Fruit fly (Drosophila melanogaster) whole organism, embryonic: ENCODE measurements around the gene CG10365.
A peak's percentile ranks its signal among the peaks of the same experiment; 100 is the strongest.

Experiments used
- Awh ChIP-seq: fragments of 200-800 bp; sonication (Bioruptor generic); IDR thresholded peaks from 2 replicates; pipeline ENCODE4, ENCODE4 v1.3.6; 2022; ENCODE audit warnings: missing biosample characterization, missing genetic modification characterization
- CG10274 ChIP-seq: fragments of 200-800 bp; sonication (Bioruptor generic); optimal IDR thresholded peaks from 3 replicates; lab custom pipeline; 2017; ENCODE audit warnings: missing biosample characterization, mild to moderate bottlenecking, missing genetic modification characterization
- CG10565 ChIP-seq: fragments of 200-800 bp; sonication (Bioruptor generic); optimal IDR thresholded peaks from 3 replicates; lab custom pipeline; 2016; ENCODE audit warnings: missing biosample characterization, mild to moderate bottlenecking, missing genetic modification characterization
- CG11398 ChIP-seq: fragments of 200-800 bp; sonication (Bioruptor generic); optimal IDR thresholded peaks from 2 replicates; lab custom pipeline; 2016; ENCODE audit warnings: missing biosample characterization, missing genetic modification characterization
- CG12219 ChIP-seq: fragments of 200-800 bp; sonication (Bioruptor generic); optimal IDR thresholded peaks from 3 replicates; lab custom pipeline; 2018; ENCODE audit warnings: missing biosample characterization, mild to moderate bottlenecking, missing genetic modification characterization
- CG13287 ChIP-seq: fragments of 200-800 bp; sonication (Bioruptor generic); IDR thresholded peaks from 2 replicates; pipeline ENCODE4 v1.3.6; 2022; ENCODE audit warnings: missing biosample characterization, missing genetic modification characterization; ENCODE audit not compliant: partially characterized antibody
- CG15269 ChIP-seq: fragments of 200-800 bp; sonication (Bioruptor generic); optimal IDR thresholded peaks from 2 replicates; lab custom pipeline; 2018; ENCODE audit warnings: missing biosample characterization, mild to moderate bottlenecking, missing genetic modification characterization, moderate library complexity
- CG15514 ChIP-seq: fragments of 200-800 bp; sonication (Bioruptor generic); optimal IDR thresholded peaks from 3 replicates; lab custom pipeline; 2017; ENCODE audit warnings: missing biosample characterization, missing genetic modification characterization, mild to moderate bottlenecking, moderate library complexity, missing genetic modification reagents
- CG1602 ChIP-seq: fragments of 200-800 bp; sonication (Bioruptor generic); optimal IDR thresholded peaks from 3 replicates; lab custom pipeline; 2016; ENCODE audit warnings: missing biosample characterization, missing genetic modification characterization
- CG17829 ChIP-seq: fragments of 200-800 bp; optimal IDR thresholded peaks from 2 replicates; lab custom pipeline; 2019; ENCODE audit warnings: missing biosample characterization, mild to moderate bottlenecking, missing genetic modification characterization, moderate library complexity
- CG2712 ChIP-seq: fragments of 200-800 bp; optimal IDR thresholded peaks from 3 replicates; lab custom pipeline; 2019; ENCODE audit warnings: missing biosample characterization, mild to moderate bottlenecking, missing genetic modification characterization, moderate library complexity
- CG34224 ChIP-seq: fragments of 200-800 bp; sonication (Bioruptor generic); IDR thresholded peaks from 3 replicates; pipeline ENCODE4 v1.3.6; 2022; ENCODE audit warnings: missing biosample characterization, missing genetic modification characterization; ENCODE audit not compliant: partially characterized antibody
- CG4854 ChIP-seq: fragments of 200-800 bp; sonication (Bioruptor generic); optimal IDR thresholded peaks from 2 replicates; lab custom pipeline; 2016; ENCODE audit warnings: missing biosample characterization, missing genetic modification characterization, inconsistent platforms
- CG5953 ChIP-seq: fragments of 200-800 bp; sonication (Bioruptor generic); IDR thresholded peaks from 2 replicates; pipeline ENCODE4 v1.3.6; 2022; ENCODE audit warnings: missing biosample characterization, missing genetic modification characterization
- CG9437 ChIP-seq: fragments of 200-800 bp; sonication (Bioruptor generic); optimal IDR thresholded peaks from 2 replicates; lab custom pipeline; 2018; ENCODE audit warnings: missing biosample characterization, mild to moderate bottlenecking, missing genetic modification characterization
- Dfd ChIP-seq, 2 experiments: fragments of >200 bp; optimal IDR thresholded peaks; 2 replicates each; lab custom pipeline; 2017; ENCODE audit warnings: missing biosample characterization in 2 of 2, missing genetic modification characterization in 2 of 2
- Dp ChIP-seq: fragments of 200-800 bp; sonication (Bioruptor generic); optimal IDR thresholded peaks from 2 replicates; lab custom pipeline; 2018; ENCODE audit warnings: missing biosample characterization, mild to moderate bottlenecking, missing genetic modification characterization, moderate library complexity
- E2f2 ChIP-seq: fragments of 200-800 bp; sonication (Bioruptor generic); IDR thresholded peaks from 2 replicates; pipeline ENCODE4 v1.3.6; 2022; ENCODE audit warnings: missing biosample characterization, missing genetic modification characterization
- HLH4C ChIP-seq: fragments of 200-800 bp; sonication (Bioruptor generic); IDR thresholded peaks from 3 replicates; pipeline ENCODE4 v1.3.6; 2022; ENCODE audit warnings: missing biosample characterization, missing genetic modification characterization; ENCODE audit not compliant: partially characterized antibody
- Hmx ChIP-seq: fragments of 200-800 bp; sonication (Bioruptor generic); optimal IDR thresholded peaks from 2 replicates; lab custom pipeline; 2016; ENCODE audit warnings: missing biosample characterization, missing genetic modification characterization
- Hr51 ChIP-seq, 2 experiments: fragments of 200-800 bp; sonication (Bioruptor generic); optimal IDR thresholded peaks; 2 replicates in 1 of 2; 3 replicates in 1 of 2; lab custom pipeline; 2016 to 2018; ENCODE audit warnings: missing biosample characterization in 2 of 2, missing genetic modification characterization in 2 of 2, mild to moderate bottlenecking in 1 of 2, moderate library complexity in 1 of 2
- Hsf ChIP-seq: fragments of 200-800 bp; sonication (Bioruptor generic); optimal IDR thresholded peaks from 3 replicates; lab custom pipeline; 2016; ENCODE audit warnings: missing biosample characterization, missing genetic modification characterization
- MBD-R2 ChIP-seq: fragments of 200-800 bp; sonication (Bioruptor generic); IDR thresholded peaks from 2 replicates; pipeline ENCODE4 v1.3.6; 2022; ENCODE audit warnings: missing biosample characterization, missing genetic modification characterization
- MESR4 ChIP-seq: fragments of 200-800 bp; sonication (Bioruptor generic); optimal IDR thresholded peaks from 2 replicates; lab custom pipeline; 2018; ENCODE audit warnings: missing biosample characterization, mild to moderate bottlenecking, missing genetic modification characterization, moderate library complexity
- Med ChIP-seq: fragments of 200-800 bp; sonication (Bioruptor generic); peaks from one replicate; lab custom pipeline; 2016; ENCODE audit warnings: missing biosample characterization, missing genetic modification characterization, mild to moderate bottlenecking, inconsistent platforms, moderate library complexity
- NC2β ChIP-seq: fragments of 200-800 bp; sonication (Bioruptor generic); optimal IDR thresholded peaks from 2 replicates; lab custom pipeline; 2016; ENCODE audit warnings: missing biosample characterization, missing genetic modification characterization
- Nf-YB ChIP-seq: fragments of 200-800 bp; sonication (Bioruptor generic); optimal IDR thresholded peaks from 3 replicates; lab custom pipeline; 2019; ENCODE audit warnings: missing biosample characterization, mild to moderate bottlenecking, missing genetic modification characterization, moderate library complexity
- Nf-YC ChIP-seq: fragments of 200-800 bp; optimal IDR thresholded peaks from 3 replicates; lab custom pipeline; 2019; ENCODE audit warnings: missing biosample characterization, mild to moderate bottlenecking, missing genetic modification characterization, moderate library complexity
- PHDP ChIP-seq: fragments of 200-800 bp; sonication (Bioruptor generic); optimal IDR thresholded peaks from 3 replicates; lab custom pipeline; 2018; ENCODE audit warnings: missing biosample characterization, mild to moderate bottlenecking, missing genetic modification characterization, moderate library complexity
- Trl ChIP-seq, 3 experiments: fragments of >200 bp in 2 of 3; fragments of 200-800 bp in 1 of 3; sonication (Bioruptor generic) in 1 of 3; optimal IDR thresholded peaks; 2 replicates in 1 of 3; 3 replicates in 2 of 3; lab custom pipeline; 2016 to 2017; ENCODE audit warnings: missing biosample characterization in 1 of 3, missing genetic modification characterization in 1 of 3
- al ChIP-seq: fragments of 200-800 bp; sonication (Bioruptor generic); IDR thresholded peaks from 2 replicates; pipeline ENCODE4 v1.3.6; 2022; ENCODE audit warnings: missing biosample characterization, missing genetic modification characterization
- chm ChIP-seq: fragments of 200-800 bp; sonication (Bioruptor generic); IDR thresholded peaks from 2 replicates; pipeline ENCODE4 v1.3.6; 2022; ENCODE audit warnings: missing biosample characterization, missing genetic modification characterization
- ci ChIP-seq: fragments of 200-800 bp; sonication (Bioruptor generic); IDR thresholded peaks from 3 replicates; pipeline ENCODE4 v1.3.6; 2022; ENCODE audit warnings: missing biosample characterization, missing genetic modification characterization
- dm ChIP-seq: fragments of 200-800 bp; sonication (Bioruptor generic); optimal IDR thresholded peaks from 3 replicates; lab custom pipeline; 2016; ENCODE audit warnings: missing biosample characterization, missing genetic modification characterization
- dysf ChIP-seq: fragments of 200-800 bp; sonication (Bioruptor generic); IDR thresholded peaks from 3 replicates; pipeline ENCODE4 v1.3.6; 2022; ENCODE audit warnings: missing biosample characterization, missing genetic modification characterization
- exex ChIP-seq: fragments of 200-800 bp; sonication (Bioruptor generic); optimal IDR thresholded peaks from 4 replicates; lab custom pipeline; 2018; ENCODE audit warnings: missing biosample characterization, mild to moderate bottlenecking, missing genetic modification characterization, moderate library complexity
- gcm ChIP-seq: fragments of 200-800 bp; sonication (Bioruptor generic); optimal IDR thresholded peaks from 2 replicates; lab custom pipeline; 2019; ENCODE audit warnings: missing biosample characterization, mild to moderate bottlenecking, missing genetic modification characterization, moderate library complexity
- gfzf ChIP-seq: fragments of 200-800 bp; sonication (Bioruptor generic); optimal IDR thresholded peaks from 2 replicates; lab custom pipeline; 2016; ENCODE audit warnings: missing biosample characterization, mild to moderate bottlenecking, missing genetic modification characterization, moderate library complexity
- insv ChIP-seq, 2 experiments: fragments of 200-800 bp; sonication (Bioruptor generic); optimal IDR thresholded peaks; 3 replicates each; lab custom pipeline; 2016 to 2018; ENCODE audit warnings: missing biosample characterization in 2 of 2, missing genetic modification characterization in 2 of 2
- lilli ChIP-seq: fragments of 200-800 bp; sonication (Bioruptor generic); optimal IDR thresholded peaks from 3 replicates; lab custom pipeline; 2016; ENCODE audit warnings: missing biosample characterization, missing genetic modification characterization
- nmo ChIP-seq: fragments of 200-800 bp; sonication (Bioruptor generic); optimal IDR thresholded peaks from 2 replicates; lab custom pipeline; 2018; ENCODE audit warnings: missing biosample characterization, mild to moderate bottlenecking, missing genetic modification characterization, moderate library complexity
- onecut ChIP-seq: fragments of 200-800 bp; sonication (Bioruptor generic); IDR thresholded peaks from 2 replicates; pipeline ENCODE4 v1.3.6; 2022; ENCODE audit warnings: missing biosample characterization, missing genetic modification characterization
- sima ChIP-seq: fragments of 200-800 bp; sonication (Bioruptor generic); optimal IDR thresholded peaks from 2 replicates; lab custom pipeline; 2016; ENCODE audit warnings: missing biosample characterization, missing genetic modification characterization
- sug ChIP-seq: fragments of 200-800 bp; optimal IDR thresholded peaks from 2 replicates; lab custom pipeline; 2019; ENCODE audit warnings: missing biosample characterization, mild to moderate bottlenecking, missing genetic modification characterization, moderate library complexity
- trem ChIP-seq: fragments of 200-800 bp; optimal IDR thresholded peaks from 3 replicates; lab custom pipeline; 2019; ENCODE audit warnings: missing biosample characterization, mild to moderate bottlenecking, missing genetic modification characterization, moderate library complexity
- trh ChIP-seq: fragments of 200-800 bp; sonication (Bioruptor generic); optimal IDR thresholded peaks from 2 replicates; lab custom pipeline; 2016; ENCODE audit warnings: missing biosample characterization, missing genetic modification characterization
- tx ChIP-seq: fragments of 200-800 bp; sonication (Bioruptor generic); optimal IDR thresholded peaks from 2 replicates; lab custom pipeline; 2016; ENCODE audit warnings: missing biosample characterization, missing genetic modification characterization
- zen2 ChIP-seq: fragments of 200-800 bp; sonication (Bioruptor generic); IDR thresholded peaks from 3 replicates; pipeline ENCODE4 v1.3.6; 2022; ENCODE audit warnings: missing biosample characterization, missing genetic modification characterization; ENCODE audit not compliant: partially characterized antibody

CG10365 gene

DNA sequence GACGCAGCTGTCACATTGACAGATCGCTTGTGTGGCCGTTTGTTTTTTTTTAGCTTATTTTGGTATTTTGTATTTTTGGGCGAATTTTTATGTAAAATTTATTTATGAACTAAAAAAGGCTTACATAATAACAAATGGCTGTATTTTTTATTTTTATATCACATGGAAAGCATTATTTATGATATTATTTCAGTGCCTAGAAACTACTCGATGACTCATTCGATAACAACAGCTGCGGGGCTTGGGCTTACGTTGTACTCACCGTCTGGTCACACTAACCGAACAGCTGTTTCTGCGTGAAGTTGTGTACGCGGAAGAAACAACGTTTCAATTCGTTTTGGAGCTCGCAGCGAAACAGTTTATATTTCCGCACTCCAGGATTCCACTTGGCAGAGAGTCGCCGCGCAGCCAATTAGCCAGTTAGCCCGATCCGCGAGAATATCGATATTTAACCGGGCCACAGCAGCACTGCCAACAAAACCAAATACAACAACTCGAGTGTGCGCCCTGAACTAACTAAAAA lies 9.9 kb downstream of the CG10365 start, which contains the start of the genes Hmgcr and Rpn9 (continued):
- no peak for TF ChIP-seq sima (GFP tag; lab: Kevin White, UChicago)
- TF ChIP-seq Med = peak; percentile 83
- TF ChIP-seq lilli (GFP tag; lab: Kevin White, UChicago) = peak; percentile 13
- TF ChIP-seq PHDP (tag; lab: Kevin White, UChicago) = peak; percentile 47
- TF ChIP-seq CG15514 (GFP tag; lab: Kevin White, UChicago) = peak; percentile 67
- no peak for TF ChIP-seq Hsf (GFP tag; lab: Kevin White, UChicago)
- no peak for TF ChIP-seq CG12219 (GFP tag; lab: Kevin White, UChicago)
- no peak for TF ChIP-seq dysf (GFP tag; lab: Robert Waterston, UW)
- peak; percentile 38; the same call in 1 of the 3 replicates for TF ChIP-seq CG34224 (GFP tag; lab: Robert Waterston, UW)
- TF ChIP-seq HLH4C = peak; percentile 8; the same call in 1 of the 3 replicates
- TF ChIP-seq gcm (GFP tag; lab: Kevin White, UChicago) = peak; percentile 30
- peak; percentile 17 for TF ChIP-seq exex (tag; lab: Kevin White, UChicago)
- TF ChIP-seq CG1602 = no peak
- TF ChIP-seq insv (GFP tag; optimal IDR thresholded peaks at IDR 0.05; lab: Kevin White, UChicago) = peak in 1 of 2 experiments; percentile 65
- no peak for TF ChIP-seq al (GFP tag; lab: Robert Waterston, UW)
- TF ChIP-seq Nf-YB (GFP tag; lab: Kevin White, UChicago) = peak; percentile 27
- peak; percentile 73 for TF ChIP-seq MBD-R2 (GFP tag; lab: Robert Waterston, UW)
- TF ChIP-seq CG10565 (GFP tag; lab: Kevin White, UChicago) = no peak
- peak; percentile 57; the same call in 1 of the 2 replicates for TF ChIP-seq CG13287
- peak; percentile 55 for TF ChIP-seq NC2β (GFP tag; lab: Kevin White, UChicago)
- TF ChIP-seq CG9437 = peak; percentile 58
- no peak for TF ChIP-seq CG5953 (GFP tag; lab: Robert Waterston, UW)
- no peak for TF ChIP-seq Dfd (GFP tag; optimal IDR thresholded peaks at IDR 0.05; lab: Kevin White, UChicago)
- TF ChIP-seq trh (GFP tag; lab: Kevin White, UChicago) = no peak
- peak; percentile 67 for TF ChIP-seq nmo (GFP tag; lab: Kevin White, UChicago)
- 0 out of 3 replicates have a peak, but pooled peaks have one; percentile 5 for TF ChIP-seq zen2 (GFP tag; lab: Robert Waterston, UW)
- TF ChIP-seq tx (GFP tag; lab: Kevin White, UChicago) = no peak
- TF ChIP-seq CG4854 (GFP tag; lab: Kevin White, UChicago) = no peak
- peak; percentile 48 for TF ChIP-seq Dp (GFP tag; lab: Kevin White, UChicago)
- TF ChIP-seq CG10274 = no peak
- TF ChIP-seq ci = peak; percentile 65; the same call in 2 of the 3 replicates
- no peak for TF ChIP-seq Hmx (GFP tag; lab: Kevin White, UChicago)
- TF ChIP-seq CG17829 (tag; lab: Kevin White, UChicago) = peak; percentile 43
- peak in 1 of 2 experiments; percentile 11 for TF ChIP-seq Hr51 (GFP tag; optimal IDR thresholded peaks at IDR 0.05; lab: Kevin White, UChicago)
- TF ChIP-seq E2f2 = peak; percentile 25; the same call in 1 of the 2 replicates
- TF ChIP-seq CG15269 (tag; lab: Kevin White, UChicago) = peak; percentile 16
- no peak for TF ChIP-seq CG11398 (GFP tag; lab: Kevin White, UChicago)
- TF ChIP-seq gfzf = peak; percentile 93
- TF ChIP-seq onecut (GFP tag; lab: Robert Waterston, UW) = peak; percentile 26; the same call in 1 of the 2 replicates
- no peak for TF ChIP-seq Trl (optimal IDR thresholded peaks at IDR 0.05; lab: Kevin White, UChicago)
- no peak for TF ChIP-seq Trl (GFP tag; optimal IDR thresholded peaks at IDR 0.05; lab: Kevin White, UChicago)
- peak; percentile 38 for TF ChIP-seq Nf-YC (tag; lab: Kevin White, UChicago)
- peak; percentile 66 for TF ChIP-seq MESR4 (GFP tag; lab: Kevin White, UChicago)
- TF ChIP-seq Awh (GFP tag; lab: Robert Waterston, UW) = peak; percentile 34; the same call in 1 of the 2 replicates
- peak; percentile 61 for TF ChIP-seq CG2712 (tag; lab: Kevin White, UChicago)
- TF ChIP-seq chm (GFP tag; lab: Robert Waterston, UW) = peak; percentile 70; the same call in 1 of the 2 replicates
- TF ChIP-seq trem = peak; percentile 73
- TF ChIP-seq dm (GFP tag; lab: Kevin White, UChicago) = peak; percentile 41
- TF ChIP-seq sug = peak; percentile 33
